Worm (Caenorhabditis elegans) whole organism, L1 larva: ENCODE results near the gene dmsr-16.

Experiments
- blmp-1 ChIP-seq: fragments of 150-350 bp; optimal IDR thresholded peaks from 2 replicates; lab custom pipeline; 2014; ENCODE audit warnings: missing biosample characterization, missing genetic modification characterization
- ets-5 ChIP-seq: fragments of 200-800 bp; sonication (Bioruptor generic); IDR thresholded peaks from 2 replicates; pipeline ENCODE4 v1.3.6; 2022; ENCODE audit warnings: missing genetic modification characterization, missing compliant biosample characterization
- mdl-1 ChIP-seq, 2 experiments: fragments of 150-350 bp; optimal IDR thresholded peaks; 2 replicates each; lab custom pipeline; 2014 to 2017; ENCODE audit warnings: missing biosample characterization in 2 of 2, missing genetic modification characterization in 2 of 2, inconsistent platforms in 1 of 2
- rnt-1 ChIP-seq: sonication (generic microtip); optimal IDR thresholded peaks from 2 replicates; lab custom pipeline; 2016; ENCODE audit warnings: mild to moderate bottlenecking, missing genetic modification characterization, moderate library complexity, missing compliant biosample characterization
- ztf-11 ChIP-seq, 2 experiments: sonication (generic microtip); optimal IDR thresholded peaks; 2 replicates each; lab custom pipeline; 2016 to 2017; ENCODE audit warnings: missing genetic modification characterization in 2 of 2, missing biosample characterization in 1 of 2, missing compliant biosample characterization in 1 of 2

DNA sequence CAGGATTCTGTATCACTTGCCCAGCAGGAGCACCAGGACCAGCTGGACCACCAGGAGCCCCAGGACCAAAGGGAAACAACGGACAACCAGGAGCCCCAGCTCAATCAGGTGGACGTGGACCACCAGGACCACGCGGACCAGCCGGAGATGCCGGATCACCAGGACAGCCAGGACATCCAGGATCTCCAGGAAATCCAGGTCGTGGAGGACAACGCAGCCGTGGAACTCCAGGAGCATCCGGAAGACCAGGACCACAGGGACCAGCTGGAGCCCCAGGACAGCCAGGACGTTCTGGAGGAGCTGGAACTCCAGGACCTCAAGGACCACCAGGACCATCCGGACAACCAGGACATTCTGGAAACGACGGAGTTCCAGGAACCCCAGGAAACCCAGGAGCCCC, 27.2 kb upstream of the dmsr-16 start:
- no peak for TF ChIP-seq ztf-11 (tag; optimal IDR thresholded peaks at IDR 0.05; lab: Kevin White, UChicago)
- no peak for TF ChIP-seq blmp-1 (tag; lab: Kevin White, UChicago)
- no peak for TF ChIP-seq rnt-1 (tag; lab: Kevin White, UChicago)
- TF ChIP-seq ets-5 (GFP tag; lab: Robert Waterston, UW) = no peak
- TF ChIP-seq mdl-1 (tag; optimal IDR thresholded peaks at IDR 0.05; lab: Kevin White, UChicago) = no peak
